Worm (Caenorhabditis elegans) whole organism, L4 larva: Measurements from ENCODE around the gene T05C3.2.
A peak's percentile ranks its signal among the peaks of the same experiment; 100 is the strongest.

Experiments used
- F26F4.8 ChIP-seq: fragments of 200-800 bp; sonication (Bioruptor generic); conservative IDR thresholded peaks from 2 replicates; pipeline ENCODE4 v1.3.6; 2022; ENCODE audit warnings: missing genetic modification characterization, missing compliant biosample characterization
- Y75B8A.6 ChIP-seq: fragments of 200-800 bp; sonication (Bioruptor generic); IDR thresholded peaks from 2 replicates; pipeline ENCODE4 v1.3.6; 2022; ENCODE audit warnings: missing genetic modification reagents, missing genetic modification characterization, missing compliant biosample characterization
- ZK546.5 ChIP-seq, 2 experiments: sonication (generic microtip); optimal IDR thresholded peaks; 2 replicates each; lab custom pipeline; 2017; ENCODE audit warnings: missing biosample characterization in 2 of 2, missing genetic modification characterization in 2 of 2
- aha-1 ChIP-seq: fragments of 150-350 bp; peaks from one replicate; lab custom pipeline; 2014; ENCODE audit warnings: missing biosample characterization, missing genetic modification characterization
- arid-1 ChIP-seq: fragments of 200-800 bp; sonication (Bioruptor generic); conservative IDR thresholded peaks from 2 replicates; pipeline ENCODE4 v1.3.6; 2022; ENCODE audit warnings: missing genetic modification reagents, missing genetic modification characterization, missing compliant biosample characterization
- ceh-44 ChIP-seq: fragments of 200-800 bp; sonication (Bioruptor generic); IDR thresholded peaks from 2 replicates; pipeline ENCODE4 v1.3.6; 2022; ENCODE audit warnings: missing genetic modification reagents, missing genetic modification characterization, missing compliant biosample characterization
- ceh-62 ChIP-seq: sonication (generic microtip); optimal IDR thresholded peaks from 2 replicates; lab custom pipeline; 2017; ENCODE audit warnings: missing biosample characterization, missing genetic modification characterization
- ces-1 ChIP-seq: fragments of 150-350 bp; sonication (generic microtip); optimal IDR thresholded peaks from 4 replicates; lab custom pipeline; 2014; ENCODE audit warnings: missing biosample characterization, missing genetic modification reagents, missing genetic modification characterization
- daf-19 ChIP-seq: fragments of 200-800 bp; sonication (Bioruptor generic); conservative IDR thresholded peaks from 2 replicates; pipeline ENCODE4 v1.3.6; 2022; ENCODE audit warnings: missing genetic modification characterization, missing compliant biosample characterization
- dmd-6 ChIP-seq: fragments of 200-800 bp; sonication (Bioruptor generic); IDR thresholded peaks from 2 replicates; pipeline ENCODE4 v1.3.6; 2022; ENCODE audit warnings: missing genetic modification reagents, missing genetic modification characterization, missing compliant biosample characterization
- dmd-9 ChIP-seq: fragments of 200-800 bp; sonication (Bioruptor generic); IDR thresholded peaks from 2 replicates; pipeline ENCODE4 v1.3.6; 2022; ENCODE audit warnings: missing genetic modification reagents, missing genetic modification characterization, missing compliant biosample characterization
- duxl-1 ChIP-seq: sonication (generic microtip); optimal IDR thresholded peaks from 2 replicates; lab custom pipeline; 2016; ENCODE audit warnings: mild to moderate bottlenecking, missing genetic modification characterization, moderate library complexity, missing compliant biosample characterization; ENCODE audit not compliant: poor library complexity
- egl-27 ChIP-seq: sonication (generic microtip); optimal IDR thresholded peaks from 3 replicates; lab custom pipeline; 2017; ENCODE audit warnings: missing biosample characterization, missing genetic modification reagents, missing genetic modification characterization
- fkh-10 ChIP-seq: fragments of 150-350 bp; optimal IDR thresholded peaks from 2 replicates; lab custom pipeline; 2014; ENCODE audit warnings: missing biosample characterization, missing genetic modification reagents, missing genetic modification characterization
- hlh-11 ChIP-seq: fragments of 200-800 bp; sonication (Bioruptor generic); optimal IDR thresholded peaks from 2 replicates; lab custom pipeline; 2018; ENCODE audit warnings: mild to moderate bottlenecking, missing genetic modification characterization, missing compliant biosample characterization
- lin-13 ChIP-seq: fragments of 150-350 bp; optimal IDR thresholded peaks from 2 replicates; lab custom pipeline; 2014; ENCODE audit warnings: missing biosample characterization, missing genetic modification reagents, missing genetic modification characterization
- lin-15B ChIP-seq: fragments of 150-350 bp; sonication (generic microtip); optimal IDR thresholded peaks from 3 replicates; lab custom pipeline; 2014; ENCODE audit warnings: missing biosample characterization, missing genetic modification characterization
- madf-9 ChIP-seq: fragments of 200-800 bp; sonication (Bioruptor generic); conservative IDR thresholded peaks from 2 replicates; pipeline ENCODE4 v1.3.6; 2022; ENCODE audit warnings: missing genetic modification reagents, missing genetic modification characterization, missing compliant biosample characterization
- mdt-29 ChIP-seq: fragments of 200-800 bp; sonication (Bioruptor generic); IDR thresholded peaks from 2 replicates; pipeline ENCODE4 v1.3.6; 2022; ENCODE audit warnings: missing genetic modification reagents, missing genetic modification characterization, missing compliant biosample characterization
- mes-2 ChIP-seq: sonication (generic microtip); optimal IDR thresholded peaks from 2 replicates; lab custom pipeline; 2016; ENCODE audit warnings: missing genotype, mild to moderate bottlenecking, missing genetic modification characterization, missing compliant biosample characterization; ENCODE audit not compliant: poor library complexity, severe bottlenecking
- mxl-3 ChIP-seq: fragments of 200-800 bp; sonication (Bioruptor generic); optimal IDR thresholded peaks from 2 replicates; lab custom pipeline; 2018; ENCODE audit warnings: mild to moderate bottlenecking, missing genetic modification characterization, missing compliant biosample characterization
- nhr-11 ChIP-seq: fragments of 150-350 bp; optimal IDR thresholded peaks from 2 replicates; lab custom pipeline; 2014; ENCODE audit warnings: missing biosample characterization, missing genetic modification characterization
- nhr-28 ChIP-seq: fragments of 150-350 bp; optimal IDR thresholded peaks from 2 replicates; lab custom pipeline; 2014; ENCODE audit warnings: missing biosample characterization, missing genetic modification characterization
- nhr-76 ChIP-seq: fragments of 150-350 bp; optimal IDR thresholded peaks from 2 replicates; lab custom pipeline; 2014; ENCODE audit warnings: missing biosample characterization, missing genetic modification characterization
- php-3 ChIP-seq: fragments of 200-800 bp; sonication (Bioruptor generic); IDR thresholded peaks from 2 replicates; pipeline ENCODE4 v1.3.6; 2022; ENCODE audit warnings: missing genetic modification reagents, missing genetic modification characterization, missing compliant biosample characterization
- pqm-1 ChIP-seq: sonication (generic microtip); optimal IDR thresholded peaks from 2 replicates; lab custom pipeline; 2017; ENCODE audit warnings: missing biosample characterization, missing genetic modification characterization
- rbr-2 ChIP-seq: sonication (generic microtip); optimal IDR thresholded peaks from 2 replicates; lab custom pipeline; 2016; ENCODE audit warnings: missing genotype, missing genetic modification characterization, missing compliant biosample characterization
- saeg-2 ChIP-seq: fragments of 200-800 bp; sonication (Bioruptor generic); IDR thresholded peaks from 2 replicates; pipeline ENCODE4 v1.3.6; 2022; ENCODE audit warnings: missing genetic modification reagents, missing genetic modification characterization, missing compliant biosample characterization
- set-16 ChIP-seq: fragments of 200-800 bp; sonication (Bioruptor generic); IDR thresholded peaks from 2 replicates; pipeline ENCODE4 v1.3.6; 2022; ENCODE audit warnings: missing genetic modification reagents, missing genetic modification characterization, missing compliant biosample characterization
- snpc-4 ChIP-seq: fragments of 150-350 bp; optimal IDR thresholded peaks from 2 replicates; lab custom pipeline; 2014; ENCODE audit warnings: missing biosample characterization, missing genetic modification characterization
- spr-1 ChIP-seq: sonication (generic microtip); optimal IDR thresholded peaks from 2 replicates; lab custom pipeline; 2016; ENCODE audit warnings: mild to moderate bottlenecking, missing genetic modification characterization, missing compliant biosample characterization
- tag-97 ChIP-seq: fragments of 200-800 bp; sonication (Bioruptor generic); IDR thresholded peaks from 2 replicates; pipeline ENCODE4 v1.3.6; 2022; ENCODE audit warnings: missing genetic modification characterization, missing compliant biosample characterization
- unc-62 ChIP-seq, 3 experiments: fragments of 150-350 bp in 1 of 3; sonication (generic microtip); optimal IDR thresholded peaks in 2 of 3; peaks in 1 of 3; 1 replicate in 1 of 3; 2 replicates in 2 of 3; lab custom pipeline; 2014 to 2017; ENCODE audit warnings: missing biosample characterization in 3 of 3, missing genetic modification characterization in 3 of 3, missing genetic modification reagents in 3 of 3, missing genotype in 1 of 3
- zfp-3 ChIP-seq: fragments of 200-800 bp; sonication (Bioruptor generic); conservative IDR thresholded peaks from 2 replicates; pipeline ENCODE4 v1.3.6; 2022; ENCODE audit warnings: missing genetic modification reagents, missing genetic modification characterization, missing compliant biosample characterization
- zip-11 ChIP-seq: fragments of 200-800 bp; sonication (Bioruptor generic); IDR thresholded peaks from 2 replicates; pipeline ENCODE4 v1.3.6; 2022; ENCODE audit warnings: missing genetic modification characterization, missing compliant biosample characterization

T05C3.2 gene

ce11 chrV:5493447-5493846, at the start of gene T05C3.2:
T05C3.2 (plus strand) TSS chrV:5493747.
- no peak for TF ChIP-seq unc-62 (GFP tag; optimal IDR thresholded peaks at IDR 0.05 in 1 of 2; lab: Kevin White, UChicago)
- no peak for TF ChIP-seq unc-62 (tag; optimal IDR thresholded peaks at IDR 0.05; lab: Kevin White, UChicago)
- no peak for TF ChIP-seq nhr-28 (tag; lab: Kevin White, UChicago)
- no peak for TF ChIP-seq Y75B8A.6
- TF ChIP-seq zfp-3 (GFP tag; lab: Robert Waterston, UW): no peak
- TF ChIP-seq fkh-10 (GFP tag; lab: Kevin White, UChicago): no peak
- TF ChIP-seq zip-11: no peak
- TF ChIP-seq lin-13 (GFP tag; lab: Kevin White, UChicago): no peak
- no peak for TF ChIP-seq set-16 (GFP tag; lab: Robert Waterston, UW)
- TF ChIP-seq arid-1 (GFP tag; lab: Robert Waterston, UW): no peak
- TF ChIP-seq duxl-1: no peak
- TF ChIP-seq pqm-1 (tag; lab: Kevin White, UChicago): no peak
- TF ChIP-seq saeg-2: no peak
- TF ChIP-seq egl-27 (tag; lab: Kevin White, UChicago): no peak
- no peak for TF ChIP-seq mdt-29 (GFP tag; lab: Robert Waterston, UW)
- TF ChIP-seq php-3: no peak
- no peak for TF ChIP-seq hlh-11
- no peak for TF ChIP-seq daf-19 (GFP tag; lab: Robert Waterston, UW)
- TF ChIP-seq rbr-2: no peak
- no peak for TF ChIP-seq madf-9 (GFP tag; lab: Robert Waterston, UW)
- no peak for TF ChIP-seq aha-1 (tag; lab: Kevin White, UChicago)
- TF ChIP-seq, all 104 proteins: peak for 0

DNA sequence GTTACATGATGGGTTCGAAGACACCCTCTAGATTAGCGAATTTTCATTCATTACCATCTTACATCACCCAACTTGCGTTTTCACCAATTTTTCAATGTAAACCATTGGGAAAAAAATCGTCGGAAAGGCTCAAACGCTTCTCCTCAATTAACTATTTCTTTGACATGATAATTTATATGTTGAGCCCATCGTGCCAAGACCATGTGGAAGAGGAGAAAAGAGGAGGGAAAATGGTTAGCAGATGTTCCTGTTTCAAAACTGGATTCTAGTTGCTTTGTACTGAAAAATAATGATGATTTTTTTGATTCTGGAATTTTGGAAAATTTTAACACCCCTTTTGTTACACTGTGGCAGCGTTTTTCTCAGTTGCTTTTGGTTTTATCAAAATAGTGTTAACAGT, 49.5 kb upstream of the T05C3.2 start:
- TF ChIP-seq unc-62 (GFP tag; optimal IDR thresholded peaks at IDR 0.05 in 1 of 2; lab: Kevin White, UChicago) (peak in 1 of 2 experiments; percentile 57), unc-62 (tag; optimal IDR thresholded peaks at IDR 0.05; lab: Kevin White, UChicago) (no peak), rbr-2 (no peak), spr-1 (tag; lab: Kevin White, UChicago) (no peak), mxl-3 (GFP tag; lab: Kevin White, UChicago) (no peak), nhr-76 (tag; lab: Kevin White, UChicago) (no peak), fkh-10 (GFP tag; lab: Kevin White, UChicago) (no peak)

DNA sequence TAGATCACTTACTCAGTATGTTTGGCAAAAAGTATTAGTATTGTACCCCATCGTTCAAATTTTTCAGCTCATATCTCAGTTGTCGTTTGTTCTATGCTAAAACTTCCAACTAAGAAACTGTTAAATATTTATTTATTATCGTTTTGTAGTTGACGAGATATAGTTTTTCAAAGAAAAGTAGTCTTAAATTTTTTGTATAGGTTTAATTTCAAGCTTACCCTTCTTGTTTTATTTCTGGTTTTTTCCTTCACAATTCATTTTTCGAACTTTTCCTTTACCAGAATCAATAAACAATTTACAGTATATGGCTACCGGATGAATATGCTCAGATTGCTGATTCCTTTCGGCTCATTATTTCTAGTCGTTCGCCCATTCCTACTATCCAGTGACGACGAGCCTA, 47.7 kb upstream of the T05C3.2 start, which contains the start of gene F08F3.1:
TSS of gene F08F3.1 (plus strand) at position 301 of the 400 bp plus-strand sequence.
- no peak for TF ChIP-seq lin-13 (GFP tag; lab: Kevin White, UChicago)
- TF ChIP-seq ces-1 (GFP tag; lab: Kevin White, UChicago): no peak
- TF ChIP-seq unc-62 (GFP tag; optimal IDR thresholded peaks at IDR 0.05 in 1 of 2; lab: Kevin White, UChicago): peak in 1 of 2 experiments; percentile 89
- no peak for TF ChIP-seq unc-62 (tag; optimal IDR thresholded peaks at IDR 0.05; lab: Kevin White, UChicago)

ce11 chrV:5447057-5447456, 46.5 kb upstream of the T05C3.2 start:
- no peak for TF ChIP-seq snpc-4 (tag; lab: Kevin White, UChicago)
- TF ChIP-seq aha-1 (tag; lab: Kevin White, UChicago): peak; percentile 45

DNA sequence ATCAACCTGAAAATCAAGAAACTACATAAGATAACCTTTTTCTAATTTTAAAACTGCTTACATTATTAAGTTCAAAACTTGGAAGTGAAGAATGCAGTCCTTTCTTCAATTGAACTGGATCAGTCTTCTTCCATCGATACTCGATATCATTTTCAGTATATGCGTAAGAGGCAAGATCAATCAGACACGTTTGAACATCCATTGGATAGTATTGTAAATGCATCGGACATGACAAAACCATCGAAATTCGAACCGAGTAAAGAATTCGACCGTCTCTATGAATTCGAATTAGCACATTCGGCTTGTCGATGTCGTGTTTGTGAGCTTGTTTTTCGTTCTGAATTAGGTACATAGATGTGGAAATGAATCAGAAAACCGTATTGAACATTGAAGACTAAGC, 42.8 kb upstream of the T05C3.2 start:
- no peak for TF ChIP-seq ZK546.5 (tag; optimal IDR thresholded peaks at IDR 0.05; lab: Kevin White, UChicago)
- peak in 1 of 2 experiments; percentile 82 for TF ChIP-seq unc-62 (GFP tag; optimal IDR thresholded peaks at IDR 0.05 in 1 of 2; lab: Kevin White, UChicago)
- TF ChIP-seq unc-62 (tag; optimal IDR thresholded peaks at IDR 0.05; lab: Kevin White, UChicago): no peak
- TF ChIP-seq dmd-6 (GFP tag; lab: Robert Waterston, UW): no peak
- TF ChIP-seq aha-1 (tag; lab: Kevin White, UChicago): peak; percentile 73

DNA sequence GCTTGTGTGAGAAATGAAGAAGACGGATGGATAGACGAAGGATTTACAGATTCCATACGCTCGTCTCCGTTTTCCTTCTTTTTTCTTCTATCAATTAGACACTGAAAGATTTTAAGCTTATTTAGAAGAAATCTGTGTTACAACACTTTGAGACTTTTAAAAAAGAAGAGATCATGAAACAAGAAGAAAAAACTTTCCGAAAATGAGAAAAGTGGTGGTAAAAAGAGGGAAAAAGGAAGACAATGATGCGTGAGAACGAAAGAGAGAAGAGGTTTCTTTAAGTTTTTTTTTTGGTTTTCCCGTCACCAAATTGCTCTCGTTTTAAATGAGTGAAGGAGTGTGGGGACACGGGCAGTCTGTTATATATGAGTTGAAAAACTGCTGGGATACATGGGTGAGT, 39.9 kb upstream of the T05C3.2 start, which contains the start of gene glc-3:
TSS of gene glc-3 (minus strand) at position 101 of the 400 bp plus-strand sequence.
- TF ChIP-seq lin-15B (no peak), nhr-11 (no peak), Y75B8A.6 (no peak), dmd-9 (GFP tag; lab: Robert Waterston, UW) (no peak), ceh-44 (GFP tag; lab: Robert Waterston, UW) (no peak), zip-11 (no peak), aha-1 (tag; lab: Kevin White, UChicago) (no peak), ceh-62 (tag; lab: Kevin White, UChicago) (no peak), tag-97 (GFP tag; lab: Robert Waterston, UW) (no peak), mes-2 (tag; lab: Kevin White, UChicago) (no peak), dmd-6 (GFP tag; lab: Robert Waterston, UW) (no peak), F26F4.8 (GFP tag; lab: Robert Waterston, UW) (no peak)
